Worm (Caenorhabditis elegans): ENCODE measurements around the gene disl-2.

- TF ChIP-seq ets-7 (tag; optimal IDR thresholded peaks at IDR 0.05) (no peak), ama-1 (optimal IDR thresholded peaks at IDR 0.05) (no peak), ceh-36 (tag; optimal IDR thresholded peaks at IDR 0.05) (peak; percentile 15), tbx-11 (GFP tag; IDR thresholded peaks at IDR 0.05) (no peak), B0310.2 (tag; optimal IDR thresholded peaks at IDR 0.05) (no peak), pes-1 (GFP tag; IDR thresholded peaks at IDR 0.05) (no peak; the same call in 1 of the 2 replicates), flt-1 (GFP tag; IDR thresholded peaks at IDR 0.05) (no peak), aly-1 (tag; optimal IDR thresholded peaks at IDR 0.05) (no peak), F13C5.2 (tag; optimal IDR thresholded peaks at IDR 0.05) (no peak)
Observed at ce11 chrIII:5472693-5473092, 29.7 kb downstream of the disl-2 start.
